ENCODE assay signal across 2 fruit fly cellular contexts in the genomic region with DNA sequence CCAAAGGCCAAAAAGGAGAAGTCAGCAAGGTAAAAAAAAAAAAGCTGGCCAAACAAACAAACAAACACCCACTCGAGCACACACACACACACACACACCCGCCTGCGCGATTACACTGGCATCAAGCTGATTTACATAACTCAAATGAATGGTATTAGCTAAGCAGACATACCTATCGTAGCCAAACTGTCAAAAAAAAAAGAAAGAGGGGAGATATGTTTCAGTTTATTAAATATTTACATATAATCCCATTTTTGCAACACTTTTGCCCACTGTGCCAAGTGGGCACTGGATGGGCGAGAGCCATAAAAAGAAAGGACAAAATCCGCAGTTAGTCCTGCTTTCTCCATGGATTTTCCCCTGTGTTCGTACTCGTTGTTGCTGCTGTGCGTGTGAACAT.
TF ChIP-seq lines count a peak whose summit lies in the region.

No protein-coding gene starts in this region.

TF ChIP-seq in whole organism, embryonic, 481 proteins besides CTCF, POLR2A, EP300 and RAD21 (continued from another document and continues in another):
- TF ChIP-seq ttk (GFP tag; IDR thresholded peaks at IDR 0.05; lab: Robert Waterston, UW): peak; percentile 36; the same call in 1 of the 2 replicates
- no peak for TF ChIP-seq dmrt11E (tag; optimal IDR thresholded peaks at IDR 0.05; lab: Kevin White, UChicago)
- TF ChIP-seq Gug (GFP tag; IDR thresholded peaks at IDR 0.05; lab: Robert Waterston, UW): peak; percentile 46; the same call in 3 of the 4 replicates
- TF ChIP-seq sob (GFP tag; IDR thresholded peaks at IDR 0.05; lab: Robert Waterston, UW): peak; percentile 71
- peak; percentile 18 for TF ChIP-seq CG7556 (GFP tag; optimal IDR thresholded peaks at IDR 0.05; lab: Kevin White, UChicago)
- TF ChIP-seq jigr1 (GFP tag; IDR thresholded peaks at IDR 0.05; lab: Robert Waterston, UW): 0 out of 3 replicates have a peak, but pooled peaks have one; percentile 43
- TF ChIP-seq zfh1 (GFP tag; IDR thresholded peaks at IDR 0.05; lab: Robert Waterston, UW): peak; percentile 62
- no peak for TF ChIP-seq gro (GFP tag; optimal IDR thresholded peaks at IDR 0.05; lab: Kevin White, UChicago)
- TF ChIP-seq CG6272 (GFP tag; IDR thresholded peaks at IDR 0.05; lab: Robert Waterston, UW): 0 out of 2 replicates have a peak, but pooled peaks have one; percentile 38
- no peak for TF ChIP-seq CG6254 (GFP tag; optimal IDR thresholded peaks at IDR 0.05; lab: Kevin White, UChicago)
- peak; percentile 45 for TF ChIP-seq caup (GFP tag; optimal IDR thresholded peaks at IDR 0.05; lab: Kevin White, UChicago; ENCODE audit: severe bottlenecking)
- TF ChIP-seq CG6689 (GFP tag; IDR thresholded peaks at IDR 0.05; lab: Robert Waterston, UW): peak; percentile 53; the same call in 1 of the 2 replicates
- peak; percentile 54; the same call in 1 of the 2 replicates for TF ChIP-seq CG9215 (GFP tag; IDR thresholded peaks at IDR 0.05; lab: Robert Waterston, UW)
- peak; percentile 56 for TF ChIP-seq CG7839 (tag; optimal IDR thresholded peaks at IDR 0.05; lab: Kevin White, UChicago)
- no peak for TF ChIP-seq CkIIα-i1 (GFP tag; IDR thresholded peaks at IDR 0.05; lab: Robert Waterston, UW)
- TF ChIP-seq cwo (GFP tag; optimal IDR thresholded peaks at IDR 0.05; lab: Kevin White, UChicago): peak; percentile 63
- no peak for TF ChIP-seq ftz-f1 (GFP tag; optimal IDR thresholded peaks at IDR 0.05; lab: Kevin White, UChicago)
- peak; percentile 53 for TF ChIP-seq gsb (GFP tag; IDR thresholded peaks at IDR 0.05; lab: Robert Waterston, UW)
- no peak for TF ChIP-seq br (optimal IDR thresholded peaks at IDR 0.05; lab: Kevin White, UChicago)
- TF ChIP-seq CG31441 (GFP tag; IDR thresholded peaks at IDR 0.05; lab: Robert Waterston, UW): peak; percentile 36; the same call in 1 of the 2 replicates
- TF ChIP-seq HLH54F (GFP tag; optimal IDR thresholded peaks at IDR 0.05; lab: Kevin White, UChicago): peak; percentile 11
- peak; percentile 22; the same call in 1 of the 2 replicates for TF ChIP-seq sisA (GFP tag; IDR thresholded peaks at IDR 0.05; lab: Robert Waterston, UW)
- TF ChIP-seq lov (optimal IDR thresholded peaks at IDR 0.05; lab: Kevin White, UChicago): no peak
- no peak for TF ChIP-seq lov (GFP tag; IDR thresholded peaks at IDR 0.05; lab: Robert Waterston, UW)
- peak; percentile 49 for TF ChIP-seq CG17385 (GFP tag; optimal IDR thresholded peaks at IDR 0.05; lab: Kevin White, UChicago)
- 0 out of 2 replicates have a peak, but pooled peaks have one; percentile 35 for TF ChIP-seq Xrp1 (GFP tag; IDR thresholded peaks at IDR 0.05; lab: Robert Waterston, UW)
- TF ChIP-seq her (GFP tag; optimal IDR thresholded peaks at IDR 0.05; lab: Kevin White, UChicago): no peak
- 0 out of 3 replicates have a peak, but pooled peaks have one; percentile 53 for TF ChIP-seq CG11695 (GFP tag; IDR thresholded peaks at IDR 0.05; lab: Robert Waterston, UW)
- TF ChIP-seq ATbp (GFP tag; optimal IDR thresholded peaks at IDR 0.05; lab: Kevin White, UChicago): peak; percentile 1
- peak; percentile 15 for TF ChIP-seq D19B (GFP tag; optimal IDR thresholded peaks at IDR 0.05; lab: Kevin White, UChicago)
- TF ChIP-seq CG13296 (GFP tag; optimal IDR thresholded peaks at IDR 0.05; lab: Kevin White, UChicago): peak; percentile 65
- TF ChIP-seq B-H1 (GFP tag; IDR thresholded peaks at IDR 0.05; lab: Robert Waterston, UW): peak; percentile 40; the same call in 1 of the 3 replicates
- peak; percentile 37; the same call in 1 of the 2 replicates for TF ChIP-seq al (GFP tag; IDR thresholded peaks at IDR 0.05; lab: Robert Waterston, UW)
- peak; percentile 25 for TF ChIP-seq CG6854 (GFP tag; optimal IDR thresholded peaks at IDR 0.05; lab: Kevin White, UChicago)
- peak; percentile 25; the same call in 1 of the 2 replicates for TF ChIP-seq Drgx (GFP tag; IDR thresholded peaks at IDR 0.05; lab: Robert Waterston, UW)
- TF ChIP-seq klu (GFP tag; IDR thresholded peaks at IDR 0.05; lab: Robert Waterston, UW): peak; percentile 19; the same call in 1 of the 2 replicates
- no peak for TF ChIP-seq chif (GFP tag; optimal IDR thresholded peaks at IDR 0.05; lab: Kevin White, UChicago)
- TF ChIP-seq CG11504 (tag; optimal IDR thresholded peaks at IDR 0.05; lab: Kevin White, UChicago): peak; percentile 49
- peak; percentile 52 for TF ChIP-seq CG15514 (GFP tag; optimal IDR thresholded peaks at IDR 0.05; lab: Kevin White, UChicago)
- TF ChIP-seq otp (GFP tag; IDR thresholded peaks at IDR 0.05; lab: Robert Waterston, UW): peak; percentile 50; the same call in 1 of the 3 replicates
- TF ChIP-seq CG12236 (GFP tag; optimal IDR thresholded peaks at IDR 0.05; lab: Kevin White, UChicago): no peak
- no peak for TF ChIP-seq CG8290 (GFP tag; optimal IDR thresholded peaks at IDR 0.05; lab: Kevin White, UChicago)
- TF ChIP-seq CG8290 (tag; optimal IDR thresholded peaks at IDR 0.05; lab: Kevin White, UChicago): peak in 1 of 2 experiments; percentile 30
- peak; percentile 48 for TF ChIP-seq ind (GFP tag; optimal IDR thresholded peaks at IDR 0.05; lab: Kevin White, UChicago)
- no peak for TF ChIP-seq Hr78 (GFP tag; optimal IDR thresholded peaks at IDR 0.05; lab: Kevin White, UChicago)
- peak; percentile 65; the same call in 1 of the 2 replicates for TF ChIP-seq CG11247 (GFP tag; IDR thresholded peaks at IDR 0.05; lab: Robert Waterston, UW)
- no peak for TF ChIP-seq CG12155 (GFP tag; optimal IDR thresholded peaks at IDR 0.05; lab: Kevin White, UChicago)
- peak; percentile 2 for TF ChIP-seq CG15011 (GFP tag; optimal IDR thresholded peaks at IDR 0.05; lab: Kevin White, UChicago)
- TF ChIP-seq Dbx (GFP tag; IDR thresholded peaks at IDR 0.05; lab: Robert Waterston, UW): peak; percentile 75
- no peak for TF ChIP-seq slou (GFP tag; optimal IDR thresholded peaks at IDR 0.05; lab: Kevin White, UChicago)
- no peak for TF ChIP-seq Blimp-1 (GFP tag; optimal IDR thresholded peaks at IDR 0.05; lab: Kevin White, UChicago)
- TF ChIP-seq CG14965 (GFP tag; optimal IDR thresholded peaks at IDR 0.05; lab: Kevin White, UChicago; ENCODE audit: borderline replicate concordance): no peak
- TF ChIP-seq Rfx (GFP tag; IDR thresholded peaks at IDR 0.05; lab: Robert Waterston, UW): peak; percentile 79
- no peak for TF ChIP-seq fd3F (GFP tag; optimal IDR thresholded peaks at IDR 0.05; lab: Kevin White, UChicago)
- peak; percentile 28; the same call in 1 of the 2 replicates for TF ChIP-seq ssp (GFP tag; IDR thresholded peaks at IDR 0.05; lab: Robert Waterston, UW)
- peak; percentile 21 for TF ChIP-seq sug (tag; optimal IDR thresholded peaks at IDR 0.05; lab: Kevin White, UChicago)
- TF ChIP-seq ase (GFP tag; IDR thresholded peaks at IDR 0.05; lab: Robert Waterston, UW): peak; percentile 47; the same call in 1 of the 3 replicates
- peak; percentile 39 for TF ChIP-seq sens (GFP tag; lab: Kevin White, UChicago)
- TF ChIP-seq CG2120 (GFP tag; optimal IDR thresholded peaks at IDR 0.05; lab: Kevin White, UChicago): peak; percentile 60
- no peak for TF ChIP-seq hth (optimal IDR thresholded peaks at IDR 0.05; lab: Kevin White, UChicago)

TF ChIP-seq in whole organism, prepupa, 60 proteins besides CTCF, POLR2A, EP300 and RAD21 (continued from another document):
- TF ChIP-seq CG6163 (GFP tag; IDR thresholded peaks at IDR 0.05; lab: Robert Waterston, UW): peak; percentile 55; the same call in 2 of the 3 replicates
- TF ChIP-seq topi (GFP tag; optimal IDR thresholded peaks at IDR 0.05; lab: Kevin White, UChicago): no peak
- no peak for TF ChIP-seq CG10631 (GFP tag; optimal IDR thresholded peaks at IDR 0.05; lab: Kevin White, UChicago)
- TF ChIP-seq Sox15 (GFP tag; optimal IDR thresholded peaks at IDR 0.05; lab: Kevin White, UChicago): no peak
- TF ChIP-seq Eip78C (GFP tag; lab: Kevin White, UChicago): peak; percentile 55
- no peak for TF ChIP-seq salr (GFP tag; optimal IDR thresholded peaks at IDR 0.05; lab: Kevin White, UChicago)
- no peak for TF ChIP-seq CG8119 (GFP tag; IDR thresholded peaks at IDR 0.05; lab: Robert Waterston, UW)
- TF ChIP-seq spab (GFP tag; optimal IDR thresholded peaks at IDR 0.05; lab: Kevin White, UChicago): no peak
- peak; percentile 6 for TF ChIP-seq CG6808 (GFP tag; optimal IDR thresholded peaks at IDR 0.05; lab: Kevin White, UChicago)
- TF ChIP-seq Hr4 (GFP tag; optimal IDR thresholded peaks at IDR 0.05; lab: Kevin White, UChicago): no peak
- peak; percentile 27 for TF ChIP-seq CG10669 (GFP tag; optimal IDR thresholded peaks at IDR 0.05; lab: Kevin White, UChicago)
- TF ChIP-seq CG11902 (GFP tag; optimal IDR thresholded peaks at IDR 0.05; lab: Kevin White, UChicago): no peak
- peak; percentile 15 for TF ChIP-seq Sox102F (GFP tag; optimal IDR thresholded peaks at IDR 0.05; lab: Kevin White, UChicago)
- no peak for TF ChIP-seq CG3032 (tag; optimal IDR thresholded peaks at IDR 0.05; lab: Kevin White, UChicago)
- no peak for TF ChIP-seq CG1621 (tag; optimal IDR thresholded peaks at IDR 0.05; lab: Kevin White, UChicago)
- peak; percentile 8 for TF ChIP-seq pdm3 (GFP tag; optimal IDR thresholded peaks at IDR 0.05; lab: Kevin White, UChicago)
